Worm (Caenorhabditis elegans) whole organism, dauer: Measurements from ENCODE around the gene F10D2.10.

Experiments used
- unc-62 ChIP-seq: sonication (generic microtip); optimal IDR thresholded peaks from 2 replicates; lab custom pipeline; 2017; ENCODE audit warnings: missing biosample characterization, missing genetic modification reagents, missing genetic modification characterization

F10D2.10 gene

DNA sequence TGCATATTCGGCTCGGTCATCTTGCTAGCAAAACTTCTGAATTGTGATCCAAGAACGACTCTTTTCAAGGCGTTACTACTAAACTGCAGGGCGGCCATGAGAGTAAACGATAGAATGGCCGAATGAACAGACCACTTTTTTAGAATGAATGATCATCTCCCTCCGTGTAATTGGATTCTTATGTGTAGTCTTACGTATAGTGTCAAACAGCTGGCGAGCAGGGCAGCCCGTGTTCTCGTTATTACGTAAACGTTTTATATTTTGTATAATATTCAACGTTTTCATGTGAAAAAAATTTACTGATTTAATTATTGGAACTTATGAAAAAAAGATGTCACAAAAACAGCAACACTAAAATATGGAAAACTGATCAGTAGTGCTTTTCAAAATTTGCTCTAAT is at the start of gene F10D2.10:
Gene F10D2.10, minus strand, starts transcription at position 101 of the 400 bp plus-strand sequence.
- TF ChIP-seq unc-62 (GFP tag; lab: Kevin White, UChicago), result no peak

DNA sequence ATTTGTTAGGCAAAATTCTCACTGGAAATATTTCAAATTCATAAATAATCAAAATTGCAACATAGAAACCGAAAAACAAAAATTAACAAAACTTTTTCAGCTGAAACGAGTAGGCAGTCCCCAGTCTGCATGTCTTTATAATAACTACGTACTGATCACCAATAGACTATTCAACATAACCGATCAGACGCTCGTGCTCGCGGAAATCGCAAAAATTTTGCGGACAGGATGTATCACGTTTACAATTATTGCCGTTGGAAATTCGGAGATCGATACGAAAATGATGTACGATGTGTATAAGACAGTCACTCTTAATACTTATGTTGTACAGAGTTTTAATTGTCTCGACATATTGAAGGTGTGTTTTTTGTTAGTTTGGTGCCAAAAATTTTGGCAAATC is 45.4 kb upstream of the F10D2.10 start:
- no peak for TF ChIP-seq unc-62 (GFP tag; lab: Kevin White, UChicago)

DNA sequence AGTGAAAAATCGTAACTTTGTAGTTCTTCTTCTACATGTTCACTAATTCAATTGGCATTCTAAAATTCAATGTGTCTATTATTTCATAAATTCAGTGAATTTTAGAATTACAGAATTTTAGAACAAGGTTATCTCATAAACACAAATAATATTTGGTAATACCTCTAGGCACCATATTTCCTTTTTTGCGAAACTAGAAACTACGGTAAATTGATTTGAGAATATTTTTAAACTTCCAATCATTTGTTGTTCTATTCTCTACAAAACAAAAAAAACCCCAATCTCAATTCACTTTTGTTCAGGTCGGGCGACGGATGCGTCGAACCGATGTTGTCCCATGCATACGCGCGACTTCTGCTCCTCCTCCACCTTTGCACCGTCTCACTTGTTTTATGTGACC is 44.0 kb upstream of the F10D2.10 start, which contains the start of gene F09G2.1:
Gene F09G2.1, plus strand, starts transcription at position 301 of the 400 bp plus-strand sequence.
- TF ChIP-seq unc-62 (GFP tag; lab: Kevin White, UChicago), result no peak

DNA sequence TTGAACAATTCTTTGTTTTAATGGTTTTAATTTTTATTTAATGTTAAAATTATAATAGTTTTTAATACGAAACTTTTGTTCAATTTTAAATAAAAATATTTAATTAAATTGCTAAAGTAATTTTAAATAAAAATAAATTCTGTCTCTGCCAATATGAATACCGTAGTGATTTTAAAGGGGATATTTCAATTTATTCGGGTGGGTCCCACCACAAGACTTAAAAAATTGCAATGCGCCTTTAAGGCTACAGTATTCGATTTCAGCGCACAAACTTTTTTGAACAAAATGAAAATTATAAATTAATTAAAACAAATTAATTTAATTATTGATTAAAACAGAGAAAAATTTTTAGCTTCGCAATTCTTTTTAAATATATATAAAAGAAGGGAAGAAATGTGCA is 43.1 kb upstream of the F10D2.10 start:
- TF ChIP-seq unc-62 (GFP tag; lab: Kevin White, UChicago), result no peak

DNA sequence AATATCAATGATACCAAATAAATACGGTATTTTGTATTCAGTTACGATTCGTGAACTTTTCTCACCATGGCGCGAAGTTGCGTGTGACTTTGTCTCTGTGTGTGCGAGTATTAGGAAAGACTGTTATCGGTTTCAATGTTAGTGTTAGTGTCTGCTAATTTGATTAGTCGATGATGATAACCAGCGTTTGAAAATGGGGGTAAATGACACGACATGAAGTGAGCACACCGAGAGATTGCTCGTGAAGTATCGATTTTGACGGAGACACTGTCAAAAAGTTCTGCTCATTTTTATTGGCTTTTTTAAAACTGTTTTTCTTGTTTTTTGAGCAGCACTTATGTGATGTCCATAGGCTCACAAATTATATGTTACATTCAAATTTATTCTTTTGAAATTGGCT is 42.4 kb upstream of the F10D2.10 start:
- no peak for TF ChIP-seq unc-62 (GFP tag; lab: Kevin White, UChicago)

DNA sequence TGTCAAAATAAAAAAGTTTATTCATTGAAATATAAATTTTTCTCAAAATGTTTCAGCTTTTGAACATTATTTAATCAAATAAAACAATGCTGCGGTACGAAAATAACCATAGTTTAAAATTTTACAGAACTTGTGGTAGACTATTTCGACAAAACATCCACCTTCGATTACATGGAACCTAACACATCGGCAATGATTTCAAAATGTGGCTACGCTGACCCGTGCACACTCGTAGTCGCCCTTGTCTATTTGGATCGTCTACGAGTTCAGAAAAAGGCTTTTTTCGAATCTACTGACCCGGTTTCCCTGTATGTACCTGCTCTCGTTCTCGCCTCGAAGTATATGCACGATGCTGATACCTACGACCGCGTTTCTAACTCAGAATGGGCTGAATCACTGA is 41.1 kb upstream of the F10D2.10 start:
- no peak for TF ChIP-seq unc-62 (GFP tag; lab: Kevin White, UChicago)

DNA sequence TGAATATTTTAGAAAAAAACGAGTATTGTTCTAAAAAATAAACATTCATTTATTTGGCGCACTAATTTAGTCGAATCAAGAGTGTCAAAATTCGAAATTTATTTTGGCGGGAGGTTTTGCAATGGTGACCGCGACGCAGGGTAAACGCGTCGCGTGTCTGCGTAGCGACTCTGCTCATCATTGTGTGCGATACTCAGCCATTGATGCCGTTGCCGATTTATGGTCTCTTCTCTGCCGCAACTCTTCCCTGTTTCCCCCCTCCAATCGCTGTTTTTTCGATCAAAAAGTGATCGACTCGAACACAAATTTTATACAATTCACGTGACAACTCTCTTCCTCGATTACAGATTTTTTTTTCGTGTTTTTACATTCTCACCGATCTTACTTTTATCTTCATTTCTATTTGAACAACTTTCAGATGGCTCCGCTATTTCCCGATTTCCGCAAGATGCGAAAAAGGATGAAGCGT is 40.6 kb upstream of the F10D2.10 start, which contains the start of gene F09G2.2:
Gene F09G2.2, plus strand, starts transcription at position 419 of the 469 bp plus-strand sequence.
- no peak for TF ChIP-seq unc-62 (GFP tag; lab: Kevin White, UChicago)

DNA sequence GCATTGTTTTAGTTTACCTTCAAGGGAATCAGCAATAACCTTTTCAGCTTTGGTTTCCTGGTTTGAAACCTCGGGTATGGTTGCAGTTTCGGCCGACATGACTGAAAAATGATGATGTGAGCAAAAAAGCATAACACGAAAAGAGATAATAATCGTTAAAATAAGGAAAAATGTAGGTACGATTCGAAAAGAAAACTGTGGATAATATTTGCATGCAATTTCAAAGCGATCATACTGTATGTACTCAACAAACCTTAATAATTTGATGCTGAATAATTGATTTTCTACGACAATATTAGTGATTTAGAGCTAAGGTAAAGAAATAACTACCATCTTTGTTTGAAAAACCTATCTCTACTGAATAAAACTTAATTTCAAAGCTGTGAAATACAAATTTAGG is 40.1 kb upstream of the F10D2.10 start, which contains the start of gene attf-2:
Gene attf-2, minus strand, starts transcription at position 101 of the 400 bp plus-strand sequence.
- TF ChIP-seq unc-62 (GFP tag; lab: Kevin White, UChicago), result no peak

DNA sequence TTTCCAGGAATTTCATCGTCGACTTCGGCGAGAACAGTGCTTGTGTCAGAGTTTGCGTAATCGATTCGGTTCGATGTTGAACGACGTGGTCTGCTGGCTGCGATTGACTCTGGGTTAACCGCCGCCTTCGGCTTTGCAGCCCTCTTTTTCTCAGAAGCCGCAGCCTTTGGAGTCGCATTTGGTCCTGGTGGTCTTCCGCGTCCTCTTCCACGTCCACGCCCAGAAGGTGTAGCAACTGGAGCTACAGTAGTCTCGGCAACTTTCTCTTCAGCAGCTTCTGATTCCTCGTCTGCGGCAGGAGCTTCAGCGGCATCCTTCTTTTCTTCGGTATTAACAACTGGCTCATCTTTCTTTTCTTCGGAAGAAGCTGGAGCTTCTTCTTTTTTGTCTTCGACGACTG is 38.8 kb upstream of the F10D2.10 start:
- no peak for TF ChIP-seq unc-62 (GFP tag; lab: Kevin White, UChicago)

DNA sequence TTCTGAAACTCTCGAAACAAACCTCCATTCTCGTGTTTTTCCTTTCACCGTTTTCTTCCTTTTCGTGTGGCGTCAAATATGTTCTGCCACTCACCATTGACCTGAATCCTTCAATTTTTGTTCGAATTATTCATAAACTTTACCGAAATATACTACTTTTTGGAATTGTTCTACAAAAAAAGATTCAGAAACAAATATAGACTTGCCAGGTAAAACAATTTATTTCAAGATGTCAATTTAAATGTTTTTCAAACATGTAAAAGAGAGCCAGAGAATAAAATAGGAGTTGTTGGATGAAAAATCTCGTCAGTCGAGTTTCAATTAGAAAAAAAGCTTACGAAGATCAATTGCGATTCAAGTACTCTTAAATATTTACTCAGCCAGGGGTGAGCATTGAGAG is 37.6 kb upstream of the F10D2.10 start, which contains the start of gene F09G2.8:
Gene F09G2.8, minus strand, starts transcription at position 101 of the 400 bp plus-strand sequence.
- TF ChIP-seq unc-62 (GFP tag; lab: Kevin White, UChicago), result no peak

DNA sequence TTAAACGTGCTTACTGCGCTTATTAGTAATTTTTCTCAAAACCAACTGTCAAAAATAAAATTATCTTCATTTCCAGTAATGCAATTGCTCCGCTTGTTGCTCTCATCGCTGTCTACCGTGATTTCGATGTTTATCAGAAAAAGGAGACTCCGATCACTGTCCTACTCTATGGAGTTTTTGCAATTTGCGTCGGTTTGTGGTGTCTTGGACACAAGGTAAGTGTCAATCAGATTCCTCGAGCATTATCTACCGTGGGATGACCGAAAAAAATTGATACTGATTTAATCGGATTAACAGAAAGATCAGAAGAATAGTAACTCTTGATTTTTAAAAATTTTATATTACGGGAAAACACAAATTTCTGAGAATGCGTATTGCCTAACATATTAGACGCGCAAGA is 31.3 kb upstream of the F10D2.10 start:
- TF ChIP-seq unc-62 (GFP tag; lab: Kevin White, UChicago), result no peak

DNA sequence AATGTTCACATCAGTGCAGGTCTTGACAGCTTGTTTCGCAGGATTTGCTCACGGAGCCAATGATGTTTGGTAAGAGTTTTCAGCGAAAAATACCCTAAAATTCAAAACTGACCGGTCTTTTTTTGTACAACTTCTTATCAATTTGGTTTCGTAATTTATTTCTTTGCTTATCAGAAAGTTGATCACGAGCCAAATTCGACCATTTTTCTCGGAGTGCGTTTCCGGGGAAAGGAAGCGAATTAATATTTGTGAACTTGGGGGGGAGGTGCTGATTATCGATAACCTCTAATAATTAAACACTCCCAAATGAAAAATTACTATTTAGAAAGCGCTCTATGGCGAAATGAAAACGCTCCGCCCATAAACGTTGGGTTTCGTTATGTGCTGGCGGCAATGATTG is 30.6 kb upstream of the F10D2.10 start:
- TF ChIP-seq unc-62 (GFP tag; lab: Kevin White, UChicago), result no peak

DNA sequence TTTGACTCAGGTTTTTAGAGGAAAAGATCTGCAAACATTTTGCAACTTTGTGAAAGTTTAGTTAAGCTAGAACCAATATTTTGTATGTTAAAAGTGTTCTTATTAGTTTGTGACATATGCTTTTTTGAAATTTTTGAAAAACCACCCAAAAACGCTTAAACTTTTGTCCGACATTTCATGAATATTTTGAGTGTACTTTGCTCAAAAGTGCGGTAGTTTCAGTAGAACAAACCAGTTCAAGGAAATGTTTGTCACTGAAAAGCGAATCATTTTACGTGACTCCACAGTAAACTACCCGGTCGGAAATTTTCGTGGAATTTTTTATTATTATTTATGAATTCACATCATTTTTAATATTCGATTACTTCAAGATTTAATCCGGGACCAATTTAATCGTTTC is 28.6 kb upstream of the F10D2.10 start, which contains the start of gene pitr-5:
Gene pitr-5, plus strand, starts transcription at position 301 of the 400 bp plus-strand sequence.
- no peak for TF ChIP-seq unc-62 (GFP tag; lab: Kevin White, UChicago)

DNA sequence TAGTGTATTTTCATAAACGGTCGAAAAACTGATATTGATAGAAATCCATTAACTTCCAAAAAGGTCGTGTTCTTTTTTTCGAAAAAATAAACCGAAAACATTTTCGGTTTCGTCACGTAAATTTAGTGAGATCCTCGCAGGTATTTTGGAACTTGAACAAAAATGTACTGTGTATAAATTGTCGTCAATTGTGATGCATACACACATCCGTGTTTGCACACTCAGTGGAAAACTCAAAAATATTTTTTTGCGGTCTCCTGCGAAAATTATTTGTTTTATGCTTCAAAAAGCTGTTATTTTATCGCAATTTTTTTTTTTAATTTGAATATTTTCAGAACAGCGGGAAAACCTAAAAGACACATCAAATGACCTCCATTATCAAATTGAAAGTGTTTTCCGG is 22.9 kb upstream of the F10D2.10 start, which contains the start of gene cpsf-2:
Gene cpsf-2, plus strand, starts transcription at position 330 of the 400 bp plus-strand sequence.
- TF ChIP-seq unc-62 (GFP tag; lab: Kevin White, UChicago), result no peak

DNA sequence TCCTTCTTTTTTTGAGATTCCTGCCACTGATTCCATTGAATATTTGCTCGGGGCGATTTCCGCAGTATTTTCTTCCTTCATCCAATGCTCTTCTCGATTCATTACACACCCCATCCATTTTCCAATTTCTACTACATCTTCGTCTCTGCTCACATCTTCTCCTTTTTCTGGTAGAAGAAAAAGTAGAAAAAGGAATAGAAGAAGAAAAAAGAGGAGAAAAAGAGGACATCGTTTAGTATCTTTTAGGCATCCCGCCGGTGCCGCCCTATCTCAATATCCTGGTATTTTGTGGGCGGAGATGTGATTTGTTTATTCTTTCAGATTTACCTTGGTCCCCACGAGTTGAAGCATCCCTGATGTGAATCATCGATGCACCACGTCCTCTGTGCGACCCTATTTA is 19.2 kb upstream of the F10D2.10 start, which contains the start of gene lgc-39:
Gene lgc-39, plus strand, starts transcription at position 301 of the 400 bp plus-strand sequence.
- no peak for TF ChIP-seq unc-62 (GFP tag; lab: Kevin White, UChicago)

DNA sequence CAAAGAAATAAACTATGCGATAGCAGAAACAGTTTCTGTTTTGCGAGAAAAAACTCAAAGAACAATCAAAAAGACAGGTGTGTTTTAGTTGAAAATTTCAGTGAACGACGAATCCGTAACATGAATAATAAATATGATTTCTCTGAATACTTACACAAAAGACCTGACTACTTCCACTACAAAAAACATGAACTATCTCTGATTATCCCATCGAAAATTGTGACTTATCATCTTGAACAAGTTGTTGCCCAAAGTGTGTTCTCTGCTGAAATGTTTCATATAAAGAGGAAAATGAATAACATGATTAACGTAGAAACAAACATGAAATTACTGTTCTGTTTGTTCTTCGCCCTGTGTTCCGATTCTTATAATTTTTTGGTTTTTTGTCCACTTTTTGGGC is 10.7 kb upstream of the F10D2.10 start, which contains the start of gene ugt-36:
Gene ugt-36, plus strand, starts transcription at position 301 of the 400 bp plus-strand sequence.
- no peak for TF ChIP-seq unc-62 (GFP tag; lab: Kevin White, UChicago)

DNA sequence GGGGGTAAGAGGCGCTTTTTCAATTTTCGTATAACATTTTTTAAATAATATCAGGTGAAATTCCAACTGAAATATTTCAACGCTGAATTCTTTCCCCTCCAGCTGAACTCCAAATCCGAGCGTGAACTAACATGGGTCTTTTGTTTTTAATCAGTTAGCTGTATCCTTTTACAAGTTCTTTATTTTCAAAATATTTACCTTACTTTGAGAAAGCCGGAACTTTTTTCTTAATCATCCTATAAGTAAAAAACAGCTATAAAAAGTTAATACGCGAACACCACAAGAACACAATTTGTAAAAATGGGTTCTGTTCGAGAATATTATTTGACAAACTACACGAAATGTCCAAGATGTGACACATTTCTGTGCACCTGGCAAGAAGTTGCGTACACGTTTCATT is 8.2 kb upstream of the F10D2.10 start, which contains the start of gene srh-83:
Gene srh-83, plus strand, starts transcription at position 301 of the 400 bp plus-strand sequence.
- no peak for TF ChIP-seq unc-62 (GFP tag; lab: Kevin White, UChicago)
